Worm (Caenorhabditis elegans) whole organism, L3 larva: Measurements from ENCODE around the gene ZK262.9.
"Not testable (repeated sequence)": the region's sequence is repeated elsewhere in the genome, so short reads cannot be mapped to it uniquely, and the experiment has no call there.

Source experiments
- R02D3.7 ChIP-seq: fragments of 150-350 bp; optimal IDR thresholded peaks from 2 replicates; lab custom pipeline; 2014; ENCODE audit warnings: missing biosample characterization, missing genetic modification characterization
- ZK546.5 ChIP-seq: sonication (generic microtip); optimal IDR thresholded peaks from 2 replicates; lab custom pipeline; 2017; ENCODE audit warnings: missing biosample characterization, missing genetic modification characterization
- aly-2 ChIP-seq: fragments of 150-350 bp; optimal IDR thresholded peaks from 2 replicates; lab custom pipeline; 2014; ENCODE audit warnings: missing biosample characterization, missing genetic modification characterization
- ama-1 ChIP-seq: fragments of 150-350 bp; optimal IDR thresholded peaks from 2 replicates; lab custom pipeline; 2018
- ceh-16 ChIP-seq: sonication (generic microtip); optimal IDR thresholded peaks from 2 replicates; lab custom pipeline; 2017; ENCODE audit warnings: missing biosample characterization, missing genetic modification characterization
- ceh-28 ChIP-seq: fragments of 150-350 bp; optimal IDR thresholded peaks from 2 replicates; lab custom pipeline; 2014; ENCODE audit warnings: missing biosample characterization, missing genetic modification reagents, missing genetic modification characterization
- ceh-82 ChIP-seq: fragments of 150-350 bp; optimal IDR thresholded peaks from 2 replicates; lab custom pipeline; 2014; ENCODE audit warnings: missing biosample characterization, missing genetic modification characterization
- ceh-9 ChIP-seq: sonication (generic microtip); optimal IDR thresholded peaks from 2 replicates; lab custom pipeline; 2018; ENCODE audit warnings: missing biosample characterization, missing genetic modification characterization
- egl-5 ChIP-seq: fragments of 150-350 bp; optimal IDR thresholded peaks from 2 replicates; lab custom pipeline; 2017; ENCODE audit warnings: missing biosample characterization, missing genetic modification reagents, missing genetic modification characterization, inconsistent platforms
- elt-1 ChIP-seq: fragments of 150-350 bp; optimal IDR thresholded peaks from 2 replicates; lab custom pipeline; 2014; ENCODE audit warnings: missing biosample characterization, missing genetic modification characterization
- elt-2 ChIP-seq: sonication (generic microtip); optimal IDR thresholded peaks from 2 replicates; lab custom pipeline; 2016; ENCODE audit warnings: missing genetic modification reagents, mild to moderate bottlenecking, missing genetic modification characterization, missing compliant biosample characterization
- elt-3 ChIP-seq, 3 experiments: fragments of 150-350 bp in 1 of 3; sonication (generic microtip) in 2 of 3; optimal IDR thresholded peaks; 2 replicates in 2 of 3; 4 replicates in 1 of 3; lab custom pipeline; 2014 to 2017; ENCODE audit warnings: missing biosample characterization in 3 of 3, missing genetic modification characterization in 3 of 3
- fkh-10 ChIP-seq: sonication (generic microtip); optimal IDR thresholded peaks from 2 replicates; lab custom pipeline; 2017; ENCODE audit warnings: missing biosample characterization, missing genetic modification reagents, missing genetic modification characterization
- fkh-2 ChIP-seq: fragments of 150-350 bp; optimal IDR thresholded peaks from 2 replicates; lab custom pipeline; 2014; ENCODE audit warnings: missing biosample characterization, missing genetic modification reagents, missing genetic modification characterization
- fos-1 ChIP-seq: fragments of 150-350 bp; optimal IDR thresholded peaks from 2 replicates; lab custom pipeline; 2014; ENCODE audit warnings: missing biosample characterization, missing genetic modification characterization
- hmg-11 ChIP-seq: sonication (generic microtip); optimal IDR thresholded peaks from 2 replicates; lab custom pipeline; 2016; ENCODE audit warnings: missing genetic modification characterization, missing compliant biosample characterization
- jun-1 ChIP-seq: fragments of 150-350 bp; optimal IDR thresholded peaks from 2 replicates; lab custom pipeline; 2014; ENCODE audit warnings: missing biosample characterization, missing genetic modification reagents, missing genetic modification characterization
- lin-15B ChIP-seq: fragments of 150-350 bp; optimal IDR thresholded peaks from 2 replicates; lab custom pipeline; 2014; ENCODE audit warnings: missing biosample characterization, missing genetic modification characterization
- lin-39 ChIP-seq: fragments of 150-350 bp; optimal IDR thresholded peaks from 2 replicates; lab custom pipeline; 2018; ENCODE audit warnings: missing biosample characterization, missing genetic modification reagents, missing genetic modification characterization
- mdl-1 ChIP-seq: fragments of 150-350 bp; optimal IDR thresholded peaks from 2 replicates; lab custom pipeline; 2014; ENCODE audit warnings: missing biosample characterization, missing genetic modification characterization
- nfya-1 ChIP-seq: sonication (generic microtip); optimal IDR thresholded peaks from 2 replicates; lab custom pipeline; 2017; ENCODE audit warnings: missing genetic modification characterization, mild to moderate bottlenecking, missing compliant biosample characterization, antibody characterized with exemption, moderate library complexity; ENCODE audit not compliant: insufficient read depth
- nhr-11 ChIP-seq: fragments of 150-350 bp; optimal IDR thresholded peaks from 2 replicates; lab custom pipeline; 2014; ENCODE audit warnings: missing biosample characterization, missing genetic modification characterization
- nhr-23 ChIP-seq: fragments of 150-350 bp; optimal IDR thresholded peaks from 2 replicates; lab custom pipeline; 2014; ENCODE audit warnings: missing biosample characterization, missing genetic modification reagents, missing genetic modification characterization
- nhr-25 ChIP-seq: sonication (generic microtip); optimal IDR thresholded peaks from 2 replicates; lab custom pipeline; 2017; ENCODE audit warnings: missing biosample characterization, missing genetic modification characterization
- nhr-28 ChIP-seq: fragments of 150-350 bp; optimal IDR thresholded peaks from 2 replicates; lab custom pipeline; 2014; ENCODE audit warnings: missing biosample characterization, missing genetic modification characterization
- nhr-43 ChIP-seq: sonication (generic microtip); optimal IDR thresholded peaks from 2 replicates; lab custom pipeline; 2016; ENCODE audit warnings: mild to moderate bottlenecking, missing genetic modification characterization, missing compliant biosample characterization; ENCODE audit not compliant: poor library complexity, severe bottlenecking
- nhr-67 ChIP-seq: fragments of 150-350 bp; optimal IDR thresholded peaks from 2 replicates; lab custom pipeline; 2014; ENCODE audit warnings: missing biosample characterization, missing genetic modification characterization
- nhr-76 ChIP-seq: fragments of 150-350 bp; sonication (generic microtip); optimal IDR thresholded peaks from 5 replicates; lab custom pipeline; 2014; ENCODE audit warnings: missing biosample characterization, missing genetic modification characterization
- nhr-77 ChIP-seq: fragments of 150-350 bp; optimal IDR thresholded peaks from 2 replicates; lab custom pipeline; 2014; ENCODE audit warnings: missing biosample characterization, missing genetic modification characterization
- pha-4 ChIP-seq: fragments of 150-350 bp; optimal IDR thresholded peaks from 2 replicates; lab custom pipeline; 2014; ENCODE audit warnings: missing biosample characterization, missing genetic modification reagents, missing genetic modification characterization
- pqm-1 ChIP-seq: fragments of 150-350 bp; optimal IDR thresholded peaks from 2 replicates; lab custom pipeline; 2017; ENCODE audit warnings: missing biosample characterization, missing genetic modification characterization, inconsistent platforms
- sea-2 ChIP-seq: fragments of 150-350 bp; sonication (generic microtip); optimal IDR thresholded peaks from 4 replicates; lab custom pipeline; 2014; ENCODE audit warnings: missing biosample characterization, missing genetic modification reagents, missing genetic modification characterization
- skn-1 ChIP-seq: fragments of 150-350 bp; optimal IDR thresholded peaks from 2 replicates; lab custom pipeline; 2014; ENCODE audit warnings: missing biosample characterization, missing genetic modification characterization
- tbx-2 ChIP-seq: sonication (generic microtip); optimal IDR thresholded peaks from 2 replicates; lab custom pipeline; 2016; ENCODE audit warnings: mild to moderate bottlenecking, missing genetic modification characterization, missing compliant biosample characterization
- zag-1 ChIP-seq: fragments of 150-350 bp; optimal IDR thresholded peaks from 2 replicates; lab custom pipeline; 2014; ENCODE audit warnings: missing biosample characterization, missing genetic modification characterization
- ztf-4 ChIP-seq: fragments of 150-350 bp; optimal IDR thresholded peaks from 2 replicates; lab custom pipeline; 2014; ENCODE audit warnings: missing biosample characterization, missing genetic modification characterization

Gene ZK262.9

ce11 chrV:18439469-18439868 lies at the start of gene ZK262.9:
ZK262.9 (plus strand) TSS chrV:18439769.
- not testable (repeated sequence) for TF ChIP-seq fkh-10; ceh-16 (tag; lab: Kevin White, UChicago); ceh-28 (tag; lab: Kevin White, UChicago)

ce11 chrV:18394203-18394602 lies 45.4 kb upstream of the ZK262.9 start, which contains the start of gene Y51A2B.6:
Y51A2B.6 (minus strand) TSS chrV:18394303.
- TF ChIP-seq ZK546.5 (tag; lab: Kevin White, UChicago) (no peak), nhr-67 (tag; lab: Kevin White, UChicago) (no peak), fkh-2 (tag; lab: Kevin White, UChicago) (no peak), nhr-23 (tag; lab: Kevin White, UChicago) (no peak), pha-4 (tag; lab: Kevin White, UChicago) (no peak), ztf-4 (no peak), ceh-9 (tag; lab: Kevin White, UChicago) (no peak), ama-1 (lab: Kevin White, UChicago) (no peak), tbx-2 (tag; lab: Kevin White, UChicago) (no peak), elt-3 (tag; optimal IDR thresholded peaks at IDR 0.05; lab: Kevin White, UChicago) (no peak), nhr-11 (tag; lab: Kevin White, UChicago) (no peak)

DNA sequence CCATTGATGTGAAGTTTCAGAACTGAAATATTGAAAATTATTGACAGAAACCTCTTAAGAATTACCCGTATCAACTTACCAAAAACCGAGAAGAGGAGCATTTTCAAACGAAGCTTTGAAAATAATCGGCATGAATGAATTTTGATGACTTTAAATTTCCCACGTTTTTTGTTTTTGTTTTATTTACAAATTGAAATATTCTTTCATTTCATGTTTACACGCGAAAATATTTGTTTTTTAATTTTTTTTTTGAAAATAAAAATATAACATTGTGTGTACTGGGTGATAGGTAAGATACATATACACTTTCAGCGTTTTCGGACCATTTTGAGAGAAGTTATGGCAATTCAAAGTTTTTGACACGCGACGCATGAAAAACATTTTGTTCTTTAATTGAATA lies 43.9 kb upstream of the ZK262.9 start, which contains the start of gene Y51A2B.9:
Gene Y51A2B.9 (minus strand): TSS at position 101 of the 400 bp plus-strand sequence.
- TF ChIP-seq mdl-1 = no peak
- TF ChIP-seq nhr-76 (tag; lab: Kevin White, UChicago) = no peak
- TF ChIP-seq aly-2 (tag; lab: Kevin White, UChicago) = no peak
- no peak for TF ChIP-seq nhr-43 (tag; lab: Kevin White, UChicago)
- no peak for TF ChIP-seq elt-2 (tag; lab: Kevin White, UChicago)
- TF ChIP-seq nhr-28 (tag; lab: Kevin White, UChicago) = no peak
- no peak for TF ChIP-seq jun-1 (tag; lab: Kevin White, UChicago)
- TF ChIP-seq pha-4 (tag; lab: Kevin White, UChicago) = no peak
- TF ChIP-seq hmg-11 (tag; lab: Kevin White, UChicago) = no peak
- no peak for TF ChIP-seq ceh-82 (tag; lab: Kevin White, UChicago)
- no peak for TF ChIP-seq ceh-28 (tag; lab: Kevin White, UChicago)
- TF ChIP-seq nhr-11 (tag; lab: Kevin White, UChicago) = no peak
- no peak for TF ChIP-seq elt-1 (tag; lab: Kevin White, UChicago)
- no peak for TF ChIP-seq ZK546.5 (tag; lab: Kevin White, UChicago)
- TF ChIP-seq lin-39 = no peak
- no peak for TF ChIP-seq nhr-77
- TF ChIP-seq nhr-67 (tag; lab: Kevin White, UChicago) = no peak
- TF ChIP-seq ceh-16 (tag; lab: Kevin White, UChicago) = no peak
- TF ChIP-seq zag-1 (tag; lab: Kevin White, UChicago) = no peak
- no peak for TF ChIP-seq egl-5

DNA sequence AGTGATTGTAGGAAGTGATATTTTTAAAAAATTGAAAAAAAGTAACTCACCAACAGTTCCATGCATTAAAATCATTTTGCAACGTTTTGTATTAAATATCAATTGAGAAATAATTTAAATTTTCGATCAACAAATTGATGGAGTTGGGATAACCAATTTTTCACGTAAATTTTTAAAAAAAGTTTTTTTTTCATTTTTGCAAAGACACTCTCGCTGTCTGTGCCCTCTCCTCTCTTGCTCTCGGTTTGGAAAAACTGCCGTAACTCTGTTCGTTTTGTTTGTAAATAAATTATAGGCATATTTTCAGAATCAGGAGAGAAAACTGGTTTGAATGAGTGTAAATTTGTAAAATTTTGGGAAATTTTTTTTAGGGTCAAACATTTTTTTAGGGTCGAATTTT lies 41.8 kb upstream of the ZK262.9 start, which contains the start of gene Y51A2B.16:
Gene Y51A2B.16 (minus strand): TSS at position 101 of the 400 bp plus-strand sequence.
- no peak for TF ChIP-seq elt-3 (tag; optimal IDR thresholded peaks at IDR 0.05; lab: Kevin White, UChicago)

DNA sequence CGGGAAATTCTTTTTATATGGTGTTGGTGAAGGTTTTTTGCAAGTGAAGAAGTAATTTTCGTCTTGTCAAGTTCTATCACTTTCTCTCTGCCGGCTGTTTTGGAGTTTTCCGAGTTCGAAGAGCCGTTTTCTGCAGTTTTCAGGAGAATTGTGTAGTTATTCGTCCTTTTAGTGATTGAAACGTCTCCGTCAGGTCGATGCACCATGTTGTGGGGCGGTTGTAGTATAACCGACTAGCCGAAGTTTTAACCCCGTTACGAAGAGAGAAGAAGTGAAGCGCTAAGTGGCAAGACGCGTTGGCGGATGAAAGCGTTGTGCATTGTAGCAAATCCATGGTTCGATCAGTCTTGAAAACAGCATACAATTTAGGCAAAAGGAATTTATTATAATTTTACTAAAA lies 36.8 kb upstream of the ZK262.9 start:
- TF ChIP-seq hmg-11 (tag; lab: Kevin White, UChicago) (no peak), nhr-25 (no peak), ceh-28 (tag; lab: Kevin White, UChicago) (no peak), ceh-82 (tag; lab: Kevin White, UChicago) (no peak), nhr-67 (tag; lab: Kevin White, UChicago) (no peak), mdl-1 (no peak), skn-1 (tag; lab: Kevin White, UChicago) (no peak), nhr-11 (tag; lab: Kevin White, UChicago) (no peak), lin-15B (no peak), nhr-28 (tag; lab: Kevin White, UChicago) (no peak), sea-2 (GFP tag; lab: Kevin White, UChicago) (no peak), pqm-1 (tag; lab: Kevin White, UChicago) (no peak), ceh-9 (tag; lab: Kevin White, UChicago) (no peak), fos-1 (tag; lab: Kevin White, UChicago) (no peak), nfya-1 (tag; lab: Kevin White, UChicago) (no peak), nhr-23 (tag; lab: Kevin White, UChicago) (no peak), R02D3.7 (tag; lab: Kevin White, UChicago) (no peak), ceh-16 (tag; lab: Kevin White, UChicago) (no peak)
